Fruit fly (Drosophila melanogaster): ENCODE data around the gene ry.
A peak's percentile ranks its signal among the peaks of the same experiment; 100 is the strongest.

The ry gene

dm6 chr3R:13051298-13051723, 19.0 kb downstream of the ry start, which contains the start of gene CG7966:
Gene CG7966, minus strand, starts transcription at chr3R:13051453.
- TF ChIP-seq CG4496 (GFP tag; IDR thresholded peaks at IDR 0.05) (peak; percentile 59; the same call in 1 of the 3 replicates), rn (GFP tag; IDR thresholded peaks at IDR 0.05) (no peak), CG32121 (GFP tag; IDR thresholded peaks at IDR 0.05) (no peak), CG17806 (tag; optimal IDR thresholded peaks at IDR 0.05) (no peak), fd96Ca (GFP tag; IDR thresholded peaks at IDR 0.05) (peak; percentile 28; the same call in 1 of the 3 replicates), D1 (tag; optimal IDR thresholded peaks at IDR 0.05) (no peak), Pif1A (GFP tag; optimal IDR thresholded peaks at IDR 0.05) (no peak), CG10348 (GFP tag; IDR thresholded peaks at IDR 0.05) (no peak), gl (tag; optimal IDR thresholded peaks at IDR 0.05) (peak; percentile 41), CG8301 (tag; optimal IDR thresholded peaks at IDR 0.05) (no peak), CG13204 (GFP tag; optimal IDR thresholded peaks at IDR 0.05) (no peak), EcR (GFP tag; optimal IDR thresholded peaks at IDR 0.05) (peak; percentile 67), Snoo (tag; optimal IDR thresholded peaks at IDR 0.05) (peak; percentile 34), CG12605 (GFP tag; IDR thresholded peaks at IDR 0.05) (peak; percentile 53), CG15710 (tag; optimal IDR thresholded peaks at IDR 0.05) (peak; percentile 6), CG9948 (tag; optimal IDR thresholded peaks at IDR 0.05) (no peak), CG14655 (GFP tag; optimal IDR thresholded peaks at IDR 0.05) (no peak), CG8159 (tag; optimal IDR thresholded peaks at IDR 0.05) (peak; percentile 1), Ets98B (GFP tag; IDR thresholded peaks at IDR 0.05) (peak; percentile 43; the same call in 1 of the 2 replicates)

- TF ChIP-seq CG12605 (GFP tag; IDR thresholded peaks at IDR 0.05) (no peak), CG8159 (tag; optimal IDR thresholded peaks at IDR 0.05) (no peak), Snoo (tag; optimal IDR thresholded peaks at IDR 0.05) (no peak), CG34367 (tag; optimal IDR thresholded peaks at IDR 0.05) (no peak), fd96Ca (GFP tag; IDR thresholded peaks at IDR 0.05) (no peak), rn (GFP tag; IDR thresholded peaks at IDR 0.05) (no peak), CG15710 (tag; optimal IDR thresholded peaks at IDR 0.05) (no peak), gl (tag; optimal IDR thresholded peaks at IDR 0.05) (no peak), Pif1B (GFP tag; optimal IDR thresholded peaks at IDR 0.05) (no peak), CG14655 (GFP tag; optimal IDR thresholded peaks at IDR 0.05) (no peak), Pif1A (GFP tag; optimal IDR thresholded peaks at IDR 0.05) (no peak), CG10348 (GFP tag; IDR thresholded peaks at IDR 0.05) (no peak), D1 (tag; optimal IDR thresholded peaks at IDR 0.05) (no peak), CG8301 (tag; optimal IDR thresholded peaks at IDR 0.05) (no peak), CG32121 (GFP tag; IDR thresholded peaks at IDR 0.05) (no peak), CG4496 (GFP tag; IDR thresholded peaks at IDR 0.05) (no peak), EcR (GFP tag; optimal IDR thresholded peaks at IDR 0.05) (no peak), CG17806 (tag; optimal IDR thresholded peaks at IDR 0.05) (no peak), CG13204 (GFP tag; optimal IDR thresholded peaks at IDR 0.05) (no peak)
Measured at dm6 chr3R:13051942-13052693, 19.8 kb downstream of the ry start, which contains the start of gene pic. Gene pic, plus strand, starts transcription at chr3R:13052245.

- no peak for TF ChIP-seq EcR (GFP tag; optimal IDR thresholded peaks at IDR 0.05)
- TF ChIP-seq Ets98B (GFP tag; IDR thresholded peaks at IDR 0.05) = no peak
- TF ChIP-seq Pif1B (GFP tag; optimal IDR thresholded peaks at IDR 0.05) = no peak
- TF ChIP-seq fd96Ca (GFP tag; IDR thresholded peaks at IDR 0.05) = no peak
- no peak for TF ChIP-seq Pif1A (GFP tag; optimal IDR thresholded peaks at IDR 0.05)
- TF ChIP-seq CG8159 (tag; optimal IDR thresholded peaks at IDR 0.05) = no peak
- TF ChIP-seq Snoo (tag; optimal IDR thresholded peaks at IDR 0.05) = no peak
- TF ChIP-seq CG9948 (tag; optimal IDR thresholded peaks at IDR 0.05) = no peak
- TF ChIP-seq CG13204 (GFP tag; optimal IDR thresholded peaks at IDR 0.05) = no peak
- no peak for TF ChIP-seq CG32121 (GFP tag; IDR thresholded peaks at IDR 0.05)
- no peak for TF ChIP-seq D1 (tag; optimal IDR thresholded peaks at IDR 0.05)
- no peak for TF ChIP-seq CG4496 (GFP tag; IDR thresholded peaks at IDR 0.05)
- TF ChIP-seq CG10348 (GFP tag; IDR thresholded peaks at IDR 0.05) = no peak
- no peak for TF ChIP-seq CG34367 (tag; optimal IDR thresholded peaks at IDR 0.05)
- TF ChIP-seq CG14655 (GFP tag; optimal IDR thresholded peaks at IDR 0.05) = no peak
- TF ChIP-seq gl (tag; optimal IDR thresholded peaks at IDR 0.05) = no peak
- no peak for TF ChIP-seq CG17806 (tag; optimal IDR thresholded peaks at IDR 0.05)
Measured at dm6 chr3R:13056553-13056952, 24.2 kb downstream of the ry start.

dm6 chr3R:13057121-13057805, 24.9 kb downstream of the ry start, which contains the start of gene sim:
Gene sim, plus strand, starts transcription at chr3R:13057755.
- no peak for TF ChIP-seq Pif1B (GFP tag; optimal IDR thresholded peaks at IDR 0.05)
- 0 out of 3 replicates have a peak, but pooled peaks have one; percentile 35 for TF ChIP-seq fd96Ca (GFP tag; IDR thresholded peaks at IDR 0.05)
- peak; percentile 47 for TF ChIP-seq CG13204 (GFP tag; optimal IDR thresholded peaks at IDR 0.05)

dm6 chr3R:13063746-13064592, 31.6 kb downstream of the ry start:
- TF ChIP-seq rn (GFP tag; IDR thresholded peaks at IDR 0.05) (no peak), D1 (tag; optimal IDR thresholded peaks at IDR 0.05) (no peak), fd96Ca (GFP tag; IDR thresholded peaks at IDR 0.05) (peak; percentile 40; the same call in 1 of the 3 replicates)

Measured in whole organism, pupa.